Fruit fly (Drosophila melanogaster): ENCODE data around the gene wts.

- TF ChIP-seq Crg-1 (GFP tag; optimal IDR thresholded peaks at IDR 0.05), result no peak
- TF ChIP-seq CG14711 (tag; optimal IDR thresholded peaks at IDR 0.05), result no peak
These were observed 3.1 kb downstream of the wts start for dm6 chr3R:30803212-30803814.

Measured in whole organism, adult.